Worm (Caenorhabditis elegans): ENCODE measurements around the gene lgc-25.

The lgc-25 gene

ce11 chrX:14132677-14133076 is 28.9 kb downstream of the lgc-25 start:
- peak in 1 of 2 experiments; percentile 62 for TF ChIP-seq unc-62 (GFP tag; optimal IDR thresholded peaks at IDR 0.05 in 1 of 2)
- no peak for TF ChIP-seq unc-62 (tag; optimal IDR thresholded peaks at IDR 0.05)
- no peak for TF ChIP-seq lin-13 (GFP tag; optimal IDR thresholded peaks at IDR 0.05)

ce11 chrX:14131476-14131875 is 30.1 kb downstream of the lgc-25 start:
- TF ChIP-seq nhr-237 (tag; optimal IDR thresholded peaks at IDR 0.05) (no peak), aha-1 (tag) (peak; percentile 90)

ce11 chrX:14127291-14127922 is 34.1 kb downstream of the lgc-25 start, which contains the start of gene F28H6.4:
Gene F28H6.4 (plus strand): TSS chrX:14127872.
- TF ChIP-seq R02D3.7 (tag; optimal IDR thresholded peaks at IDR 0.05): no peak
- peak; percentile 51 for TF ChIP-seq hlh-11 (tag; optimal IDR thresholded peaks at IDR 0.05)
- TF ChIP-seq ZK337.2 (GFP tag; IDR thresholded peaks at IDR 0.05): no peak
- no peak for TF ChIP-seq arid-1 (GFP tag; conservative IDR thresholded peaks at IDR 0.05)
- peak; percentile 4 for TF ChIP-seq nhr-6 (tag; optimal IDR thresholded peaks at IDR 0.05)
- TF ChIP-seq egl-27 (tag; optimal IDR thresholded peaks at IDR 0.05): no peak
- TF ChIP-seq T26A8.4 (GFP tag; IDR thresholded peaks at IDR 0.05): no peak
- no peak for TF ChIP-seq daf-8 (GFP tag; IDR thresholded peaks at IDR 0.05)
- no peak for TF ChIP-seq daf-16 (GFP tag; optimal IDR thresholded peaks at IDR 0.05)
- TF ChIP-seq daf-16 (tag; optimal IDR thresholded peaks at IDR 0.05): peak; percentile 16
- peak; percentile 46 for TF ChIP-seq set-16 (GFP tag; IDR thresholded peaks at IDR 0.05)
- no peak for TF ChIP-seq nhr-77 (tag; optimal IDR thresholded peaks at IDR 0.05)
- TF ChIP-seq unc-62 (GFP tag; optimal IDR thresholded peaks at IDR 0.05 in 1 of 2): no peak
- no peak for TF ChIP-seq unc-62 (tag; optimal IDR thresholded peaks at IDR 0.05)
- no peak for TF ChIP-seq ZK546.5 (tag; optimal IDR thresholded peaks at IDR 0.05)
- TF ChIP-seq rbr-2 (tag; optimal IDR thresholded peaks at IDR 0.05): peak; percentile 4
- TF ChIP-seq nhr-111 (GFP tag; optimal IDR thresholded peaks at IDR 0.05): no peak
- TF ChIP-seq hlh-30 (tag; optimal IDR thresholded peaks at IDR 0.05; ENCODE audit: insufficient read depth): peak; percentile 29
- TF ChIP-seq mes-2 (tag; optimal IDR thresholded peaks at IDR 0.05; ENCODE audit: poor library complexity, severe bottlenecking): peak; percentile 71
- no peak for TF ChIP-seq ama-1 (optimal IDR thresholded peaks at IDR 0.05)
- TF ChIP-seq dpl-1 (GFP tag; optimal IDR thresholded peaks at IDR 0.05): no peak
- peak; percentile 17 for TF ChIP-seq mxl-3 (GFP tag; optimal IDR thresholded peaks at IDR 0.05)
- TF ChIP-seq ceh-62 (tag; optimal IDR thresholded peaks at IDR 0.05): no peak

ce11 chrX:14125870-14126269 is 35.7 kb downstream of the lgc-25 start, which contains the start of gene F28H6.6:
Gene F28H6.6 (minus strand): TSS chrX:14125879.
- TF ChIP-seq lir-3 (tag; optimal IDR thresholded peaks at IDR 0.05) (no peak), dmd-6 (GFP tag; IDR thresholded peaks at IDR 0.05) (no peak), nhr-77 (tag; optimal IDR thresholded peaks at IDR 0.05) (no peak), aha-1 (tag) (peak; percentile 65), Y105C5A.15 (GFP tag; IDR thresholded peaks at IDR 0.05) (no peak), arid-1 (GFP tag; conservative IDR thresholded peaks at IDR 0.05) (no peak), F44E2.7 (GFP tag; IDR thresholded peaks at IDR 0.05) (no peak), sdz-12 (GFP tag; optimal IDR thresholded peaks at IDR 0.05) (no peak), mdl-1 (tag; optimal IDR thresholded peaks at IDR 0.05) (no peak), mes-2 (tag; optimal IDR thresholded peaks at IDR 0.05; ENCODE audit: poor library complexity, severe bottlenecking) (peak; percentile 32), mxl-3 (GFP tag; optimal IDR thresholded peaks at IDR 0.05) (no peak), nhr-102 (tag; optimal IDR thresholded peaks at IDR 0.05) (no peak), cey-2 (tag; optimal IDR thresholded peaks at IDR 0.05; ENCODE audit: borderline replicate concordance, insufficient read depth) (no peak), ztf-7 (tag; optimal IDR thresholded peaks at IDR 0.05) (no peak), hif-1 (tag; optimal IDR thresholded peaks at IDR 0.05) (no peak), nhr-28 (tag; optimal IDR thresholded peaks at IDR 0.05) (peak; percentile 57), pqm-1 (tag; optimal IDR thresholded peaks at IDR 0.05) (no peak), spr-1 (tag; optimal IDR thresholded peaks at IDR 0.05) (no peak), daf-16 (GFP tag; optimal IDR thresholded peaks at IDR 0.05) (no peak), daf-16 (tag; optimal IDR thresholded peaks at IDR 0.05) (peak; percentile 55), nhr-48 (tag; optimal IDR thresholded peaks at IDR 0.05) (no peak), mdt-29 (GFP tag; IDR thresholded peaks at IDR 0.05) (0 out of 2 replicates have a peak, but pooled peaks have one; percentile 21), nhr-111 (GFP tag; optimal IDR thresholded peaks at IDR 0.05) (no peak), lin-39 (tag; optimal IDR thresholded peaks at IDR 0.05) (no peak), ctbp-1 (GFP tag; IDR thresholded peaks at IDR 0.05) (no peak), ceh-82 (tag; optimal IDR thresholded peaks at IDR 0.05) (no peak), duxl-1 (tag; optimal IDR thresholded peaks at IDR 0.05; ENCODE audit: poor library complexity) (no peak), Y48G9A.11 (GFP tag; IDR thresholded peaks at IDR 0.05) (no peak)
